Worm (Caenorhabditis elegans) whole organism, L4 larva: Measurements from ENCODE around the gene C25F6.8.

Experiments
- F44E2.7 ChIP-seq: fragments of 200-800 bp; sonication (Bioruptor generic); IDR thresholded peaks from 2 replicates; pipeline ENCODE4 v2.1.2; 2022; ENCODE audit warnings: missing genetic modification characterization, missing compliant biosample characterization
- T20F7.1 ChIP-seq: fragments of 200-800 bp; sonication (Bioruptor generic); optimal IDR thresholded peaks from 2 replicates; lab custom pipeline; 2018; ENCODE audit warnings: mild to moderate bottlenecking, missing genetic modification characterization, missing compliant biosample characterization
- Y48G9A.11 ChIP-seq: fragments of 200-800 bp; sonication (Bioruptor generic); IDR thresholded peaks from 2 replicates; pipeline ENCODE4 v1.3.6; 2022; ENCODE audit warnings: missing genetic modification reagents, missing genetic modification characterization, missing compliant biosample characterization
- ZK546.5 ChIP-seq, 2 experiments: sonication (generic microtip); optimal IDR thresholded peaks; 2 replicates each; lab custom pipeline; 2017; ENCODE audit warnings: missing biosample characterization in 2 of 2, missing genetic modification characterization in 2 of 2
- aha-1 ChIP-seq: fragments of 150-350 bp; peaks from one replicate; lab custom pipeline; 2014; ENCODE audit warnings: missing biosample characterization, missing genetic modification characterization
- arid-1 ChIP-seq: fragments of 200-800 bp; sonication (Bioruptor generic); conservative IDR thresholded peaks from 2 replicates; pipeline ENCODE4 v1.3.6; 2022; ENCODE audit warnings: missing genetic modification reagents, missing genetic modification characterization, missing compliant biosample characterization
- ceh-44 ChIP-seq: fragments of 200-800 bp; sonication (Bioruptor generic); IDR thresholded peaks from 2 replicates; pipeline ENCODE4 v1.3.6; 2022; ENCODE audit warnings: missing genetic modification reagents, missing genetic modification characterization, missing compliant biosample characterization
- ceh-62 ChIP-seq: sonication (generic microtip); optimal IDR thresholded peaks from 2 replicates; lab custom pipeline; 2017; ENCODE audit warnings: missing biosample characterization, missing genetic modification characterization
- ceh-82 ChIP-seq: sonication (generic microtip); optimal IDR thresholded peaks from 2 replicates; lab custom pipeline; 2017; ENCODE audit warnings: missing biosample characterization, missing genetic modification characterization
- ces-1 ChIP-seq: fragments of 150-350 bp; sonication (generic microtip); optimal IDR thresholded peaks from 4 replicates; lab custom pipeline; 2014; ENCODE audit warnings: missing biosample characterization, missing genetic modification reagents, missing genetic modification characterization
- cey-2 ChIP-seq: sonication (generic microtip); optimal IDR thresholded peaks from 3 replicates; lab custom pipeline; 2017; ENCODE audit warnings: missing genetic modification characterization, mild to moderate bottlenecking, missing compliant biosample characterization, antibody characterized with exemption, borderline replicate concordance; ENCODE audit not compliant: insufficient read depth
- ctbp-1 ChIP-seq: fragments of 200-800 bp; sonication (Bioruptor generic); IDR thresholded peaks from 2 replicates; pipeline ENCODE4 v1.3.6; 2022; ENCODE audit warnings: missing genetic modification reagents, missing genetic modification characterization, missing compliant biosample characterization
- daf-16 ChIP-seq, 3 experiments: sonication (generic microtip); optimal IDR thresholded peaks; 2 replicates each; lab custom pipeline; 2016 to 2017; ENCODE audit warnings: missing genetic modification characterization in 3 of 3, missing genetic modification reagents in 3 of 3, mild to moderate bottlenecking in 2 of 3, missing compliant biosample characterization in 2 of 3, missing biosample characterization in 1 of 3, moderate library complexity in 1 of 3
- duxl-1 ChIP-seq: sonication (generic microtip); optimal IDR thresholded peaks from 2 replicates; lab custom pipeline; 2016; ENCODE audit warnings: mild to moderate bottlenecking, missing genetic modification characterization, moderate library complexity, missing compliant biosample characterization; ENCODE audit not compliant: poor library complexity
- dve-1 ChIP-seq: sonication (generic microtip); optimal IDR thresholded peaks from 2 replicates; lab custom pipeline; 2017; ENCODE audit warnings: antibody characterized with exemption, mild to moderate bottlenecking, missing genetic modification characterization, missing compliant biosample characterization; ENCODE audit not compliant: insufficient read depth
- egl-27 ChIP-seq: sonication (generic microtip); optimal IDR thresholded peaks from 3 replicates; lab custom pipeline; 2017; ENCODE audit warnings: missing biosample characterization, missing genetic modification reagents, missing genetic modification characterization
- fkh-10 ChIP-seq: fragments of 150-350 bp; optimal IDR thresholded peaks from 2 replicates; lab custom pipeline; 2014; ENCODE audit warnings: missing biosample characterization, missing genetic modification reagents, missing genetic modification characterization
- hlh-11 ChIP-seq: fragments of 200-800 bp; sonication (Bioruptor generic); optimal IDR thresholded peaks from 2 replicates; lab custom pipeline; 2018; ENCODE audit warnings: mild to moderate bottlenecking, missing genetic modification characterization, missing compliant biosample characterization
- hlh-30 ChIP-seq: sonication (generic microtip); optimal IDR thresholded peaks from 2 replicates; lab custom pipeline; 2017; ENCODE audit warnings: antibody characterized with exemption, mild to moderate bottlenecking, missing genetic modification characterization, missing compliant biosample characterization; ENCODE audit not compliant: insufficient read depth
- lim-7 ChIP-seq: fragments of 200-800 bp; sonication (Bioruptor generic); IDR thresholded peaks from 2 replicates; pipeline ENCODE4 v1.3.6; 2022; ENCODE audit warnings: missing genetic modification characterization, missing compliant biosample characterization
- lin-1 ChIP-seq: fragments of 200-800 bp; sonication (Bioruptor generic); IDR thresholded peaks from 2 replicates; pipeline ENCODE4 v1.3.6; 2022; ENCODE audit warnings: missing genetic modification reagents, missing genetic modification characterization, missing compliant biosample characterization
- madf-5 ChIP-seq, 2 experiments: fragments of 200-800 bp; sonication (Bioruptor generic); IDR thresholded peaks; 2 replicates each; pipeline ENCODE4 v1.3.6; 2022; ENCODE audit warnings: missing compliant biosample characterization in 2 of 2, missing genetic modification characterization in 2 of 2
- mep-1 ChIP-seq: fragments of 150-350 bp; sonication (generic microtip); optimal IDR thresholded peaks from 3 replicates; lab custom pipeline; 2014; ENCODE audit warnings: missing biosample characterization, missing genetic modification characterization
- mes-2 ChIP-seq: sonication (generic microtip); optimal IDR thresholded peaks from 2 replicates; lab custom pipeline; 2016; ENCODE audit warnings: missing genotype, mild to moderate bottlenecking, missing genetic modification characterization, missing compliant biosample characterization; ENCODE audit not compliant: poor library complexity, severe bottlenecking
- mxl-2 ChIP-seq: fragments of 200-800 bp; sonication (Bioruptor generic); conservative IDR thresholded peaks from 2 replicates; pipeline ENCODE4 v1.3.6; 2022; ENCODE audit warnings: missing genetic modification reagents, missing genetic modification characterization, missing compliant biosample characterization
- mxl-3 ChIP-seq: fragments of 200-800 bp; sonication (Bioruptor generic); optimal IDR thresholded peaks from 2 replicates; lab custom pipeline; 2018; ENCODE audit warnings: mild to moderate bottlenecking, missing genetic modification characterization, missing compliant biosample characterization
- nhr-10 ChIP-seq: fragments of 150-350 bp; optimal IDR thresholded peaks from 2 replicates; lab custom pipeline; 2014; ENCODE audit warnings: missing biosample characterization, missing genetic modification characterization
- nhr-102 ChIP-seq: sonication (generic microtip); optimal IDR thresholded peaks from 2 replicates; lab custom pipeline; 2016; ENCODE audit warnings: mild to moderate bottlenecking, missing genetic modification characterization, moderate library complexity, missing compliant biosample characterization
- nhr-28 ChIP-seq: fragments of 150-350 bp; optimal IDR thresholded peaks from 2 replicates; lab custom pipeline; 2014; ENCODE audit warnings: missing biosample characterization, missing genetic modification characterization
- nhr-41 ChIP-seq: fragments of 200-800 bp; sonication (Bioruptor generic); IDR thresholded peaks from 2 replicates; pipeline ENCODE4 v1.3.6; 2022; ENCODE audit warnings: missing genetic modification reagents, missing genetic modification characterization, missing compliant biosample characterization
- nhr-42 ChIP-seq: fragments of 200-800 bp; sonication (Bioruptor generic); IDR thresholded peaks from 2 replicates; pipeline ENCODE4 v1.3.6; 2022; ENCODE audit warnings: missing genetic modification characterization, missing compliant biosample characterization
- nhr-6 ChIP-seq: fragments of 150-350 bp; optimal IDR thresholded peaks from 2 replicates; lab custom pipeline; 2014; ENCODE audit warnings: missing biosample characterization, missing genetic modification characterization
- pha-4 ChIP-seq, 2 experiments: fragments of 150-350 bp in 1 of 2; fragments of 200-800 bp in 1 of 2; sonication (Bioruptor generic) in 1 of 2; IDR thresholded peaks in 1 of 2; optimal IDR thresholded peaks in 1 of 2; 2 replicates each; pipeline versions ENCODE4 v1.3.6 to Lab custom; 2014 to 2022; ENCODE audit warnings: missing genetic modification characterization in 2 of 2, missing genetic modification reagents in 2 of 2, missing biosample characterization in 1 of 2, missing compliant biosample characterization in 1 of 2
- php-3 ChIP-seq: fragments of 200-800 bp; sonication (Bioruptor generic); IDR thresholded peaks from 2 replicates; pipeline ENCODE4 v1.3.6; 2022; ENCODE audit warnings: missing genetic modification reagents, missing genetic modification characterization, missing compliant biosample characterization
- saeg-2 ChIP-seq: fragments of 200-800 bp; sonication (Bioruptor generic); IDR thresholded peaks from 2 replicates; pipeline ENCODE4 v1.3.6; 2022; ENCODE audit warnings: missing genetic modification reagents, missing genetic modification characterization, missing compliant biosample characterization
- snpc-1.2 ChIP-seq: fragments of 200-800 bp; sonication (Bioruptor generic); IDR thresholded peaks from 2 replicates; pipeline ENCODE4 v1.3.6; 2022; ENCODE audit warnings: missing genetic modification reagents, missing genetic modification characterization, missing compliant biosample characterization
- unc-130 ChIP-seq: sonication (generic microtip); optimal IDR thresholded peaks from 2 replicates; lab custom pipeline; 2016; ENCODE audit warnings: missing genetic modification reagents, missing genetic modification characterization, missing compliant biosample characterization
- unc-62 ChIP-seq, 3 experiments: fragments of 150-350 bp in 1 of 3; sonication (generic microtip); optimal IDR thresholded peaks in 2 of 3; peaks in 1 of 3; 1 replicate in 1 of 3; 2 replicates in 2 of 3; lab custom pipeline; 2014 to 2017; ENCODE audit warnings: missing biosample characterization in 3 of 3, missing genetic modification characterization in 3 of 3, missing genetic modification reagents in 3 of 3, missing genotype in 1 of 3
- vab-7 ChIP-seq: fragments of 200-800 bp; sonication (Bioruptor generic); IDR thresholded peaks from 2 replicates; pipeline ENCODE4 v1.3.6; 2022; ENCODE audit warnings: missing genetic modification reagents, missing genetic modification characterization, missing compliant biosample characterization
- zag-1 ChIP-seq: fragments of 150-350 bp; optimal IDR thresholded peaks from 2 replicates; lab custom pipeline; 2014; ENCODE audit warnings: missing biosample characterization, missing genetic modification characterization
- zip-11 ChIP-seq: fragments of 200-800 bp; sonication (Bioruptor generic); IDR thresholded peaks from 2 replicates; pipeline ENCODE4 v1.3.6; 2022; ENCODE audit warnings: missing genetic modification characterization, missing compliant biosample characterization
- zip-2 ChIP-seq: fragments of 150-350 bp; optimal IDR thresholded peaks from 2 replicates; lab custom pipeline; 2014; ENCODE audit warnings: missing biosample characterization, missing genetic modification characterization
- ztf-7 ChIP-seq: fragments of 150-350 bp; optimal IDR thresholded peaks from 2 replicates; lab custom pipeline; 2014; ENCODE audit warnings: missing biosample characterization, missing genetic modification characterization

Gene C25F6.8

ce11 chrX:5447381-5447780 is 660 bp upstream of the C25F6.8 start:
- TF ChIP-seq unc-62 (GFP tag; optimal IDR thresholded peaks at IDR 0.05 in 1 of 2; lab: Kevin White, UChicago) (peak in 1 of 2 experiments; percentile 96), unc-62 (tag; optimal IDR thresholded peaks at IDR 0.05; lab: Kevin White, UChicago) (no peak), ztf-7 (tag; lab: Kevin White, UChicago) (no peak)

DNA sequence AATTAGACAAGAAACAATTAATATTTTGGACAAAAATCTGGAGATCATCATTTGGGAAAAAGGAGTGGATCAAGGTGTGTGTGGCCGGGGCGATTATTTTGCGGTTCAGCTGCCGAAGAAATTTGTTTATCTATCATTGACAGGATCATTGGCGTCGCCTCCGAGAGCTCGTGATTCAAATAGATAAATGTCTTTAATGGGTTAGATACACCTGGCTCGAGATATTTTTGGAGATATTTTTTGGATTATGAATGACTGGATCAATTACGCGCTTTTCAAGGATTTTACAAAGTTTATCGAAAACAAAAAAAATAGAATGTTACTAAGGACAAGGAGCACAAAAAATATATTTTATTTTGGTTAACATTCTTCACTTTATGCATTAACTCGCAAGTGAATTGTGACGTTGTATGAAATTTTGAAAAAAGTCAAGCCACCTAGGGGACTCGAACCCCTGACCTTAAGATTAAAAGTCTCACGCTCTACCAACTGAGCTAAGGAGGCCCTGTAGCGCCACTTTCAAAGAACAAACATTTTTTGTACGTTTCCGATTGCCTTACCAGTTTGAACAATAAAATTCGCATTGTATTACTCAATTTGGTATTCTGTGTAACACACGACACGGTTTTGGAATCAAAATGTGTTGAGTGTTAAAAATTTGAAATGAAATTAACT is 2.9 kb downstream of the C25F6.8 start, which contains the start of gene C25F6.6:
Gene C25F6.6 (minus strand): TSS at position 51 of the 675 bp plus-strand sequence.
- TF ChIP-seq nhr-42 (GFP tag; lab: Robert Waterston, UW) = no peak
- TF ChIP-seq nhr-41 = peak; percentile 61; the same call in 1 of the 2 replicates
- no peak for TF ChIP-seq nhr-10
- peak in 1 of 2 experiments; percentile 64 for TF ChIP-seq unc-62 (GFP tag; optimal IDR thresholded peaks at IDR 0.05 in 1 of 2; lab: Kevin White, UChicago)
- no peak for TF ChIP-seq unc-62 (tag; optimal IDR thresholded peaks at IDR 0.05; lab: Kevin White, UChicago)
- TF ChIP-seq mxl-3 (GFP tag; lab: Kevin White, UChicago) = no peak
- TF ChIP-seq daf-16 (GFP tag; optimal IDR thresholded peaks at IDR 0.05; lab: Kevin White, UChicago) = peak in 1 of 2 experiments; percentile 61
- TF ChIP-seq daf-16 (tag; optimal IDR thresholded peaks at IDR 0.05; lab: Kevin White, UChicago) = peak; percentile 57
- TF ChIP-seq ZK546.5 (tag; optimal IDR thresholded peaks at IDR 0.05; lab: Kevin White, UChicago) = no peak
- 0 out of 4 replicates have a peak, but pooled peaks of 1 of the 2 experiments have one; percentile 33 for TF ChIP-seq madf-5 (GFP tag; IDR thresholded peaks at IDR 0.05; lab: Robert Waterston, UW)
- TF ChIP-seq arid-1 = peak; percentile 49; the same call in 1 of the 2 replicates
- TF ChIP-seq ceh-82 (tag; lab: Kevin White, UChicago) = no peak
- no peak for TF ChIP-seq lin-1 (GFP tag; lab: Robert Waterston, UW)
- peak; percentile 67 for TF ChIP-seq mes-2 (tag; lab: Kevin White, UChicago)
- peak; percentile 84 for TF ChIP-seq lim-7 (GFP tag; lab: Robert Waterston, UW)
- TF ChIP-seq ceh-62 (tag; lab: Kevin White, UChicago) = no peak
- no peak for TF ChIP-seq ceh-44 (GFP tag; lab: Robert Waterston, UW)
- TF ChIP-seq snpc-1.2 (GFP tag; lab: Robert Waterston, UW) = peak; percentile 84
- TF ChIP-seq fkh-10 = no peak
- TF ChIP-seq pha-4 (GFP tag; IDR thresholded peaks at IDR 0.05; lab: Robert Waterston, UW) = peak; percentile 68; the same call in 1 of the 2 replicates
- TF ChIP-seq pha-4 (tag; optimal IDR thresholded peaks at IDR 0.05; lab: Kevin White, UChicago) = no peak
- no peak for TF ChIP-seq cey-2 (tag; lab: Kevin White, UChicago)
- peak; percentile 11 for TF ChIP-seq duxl-1
- TF ChIP-seq nhr-28 (tag; lab: Kevin White, UChicago) = no peak
- peak; percentile 29 for TF ChIP-seq unc-130
- no peak; the same call in 1 of the 2 replicates for TF ChIP-seq Y48G9A.11 (GFP tag; lab: Robert Waterston, UW)
- no peak for TF ChIP-seq ctbp-1 (GFP tag; lab: Robert Waterston, UW)
- TF ChIP-seq zip-11 = no peak
- peak; percentile 63 for TF ChIP-seq nhr-6 (tag; lab: Kevin White, UChicago)
- peak; percentile 14 for TF ChIP-seq hlh-11
- no peak for TF ChIP-seq F44E2.7 (GFP tag; lab: Robert Waterston, UW)
- TF ChIP-seq aha-1 (tag; lab: Kevin White, UChicago) = peak; percentile 6
- TF ChIP-seq saeg-2 (GFP tag; lab: Robert Waterston, UW) = no peak
- no peak for TF ChIP-seq egl-27 (tag; lab: Kevin White, UChicago)
- TF ChIP-seq zip-2 (tag; lab: Kevin White, UChicago) = peak; percentile 10
- no peak for TF ChIP-seq php-3 (GFP tag; lab: Robert Waterston, UW)
- TF ChIP-seq vab-7 (GFP tag; lab: Robert Waterston, UW) = peak; percentile 57; the same call in 1 of the 2 replicates
- TF ChIP-seq ces-1 = no peak
- no peak for TF ChIP-seq nhr-102
- peak; percentile 18 for TF ChIP-seq T20F7.1
- no peak for TF ChIP-seq mep-1 (tag; lab: Kevin White, UChicago)
- TF ChIP-seq zag-1 (tag; lab: Kevin White, UChicago) = no peak
- TF ChIP-seq mxl-2 = no peak
- TF ChIP-seq hlh-30 (tag; lab: Kevin White, UChicago) = peak; percentile 0
- peak; percentile 54 for TF ChIP-seq dve-1
